Fruit fly (Drosophila melanogaster) whole organism, embryonic: ENCODE data around the gene CG6409.

Experiments
- Abd-B ChIP-seq: fragments of 200-800 bp; sonication (Bioruptor generic); optimal IDR thresholded peaks from 2 replicates; lab custom pipeline; 2018; ENCODE audit warnings: missing biosample characterization, mild to moderate bottlenecking, missing genetic modification characterization, moderate library complexity
- BEAF-32 ChIP-seq: fragments of 200-800 bp; sonication (Bioruptor generic); optimal IDR thresholded peaks from 3 replicates; lab custom pipeline; 2017; ENCODE audit warnings: missing biosample characterization, missing genetic modification characterization, mild to moderate bottlenecking, moderate library complexity, missing genetic modification reagents
- CG10366 ChIP-seq: fragments of 200-800 bp; sonication (Bioruptor generic); IDR thresholded peaks from 2 replicates; pipeline ENCODE4 v1.3.6; 2022; ENCODE audit warnings: missing biosample characterization, missing genetic modification characterization
- CG11504 ChIP-seq: fragments of 200-800 bp; sonication (Bioruptor generic); optimal IDR thresholded peaks from 3 replicates; lab custom pipeline; 2019; ENCODE audit warnings: missing biosample characterization, mild to moderate bottlenecking, missing genetic modification characterization, moderate library complexity
- CG12219 ChIP-seq: fragments of 200-800 bp; sonication (Bioruptor generic); optimal IDR thresholded peaks from 3 replicates; lab custom pipeline; 2018; ENCODE audit warnings: missing biosample characterization, mild to moderate bottlenecking, missing genetic modification characterization
- CG13894 ChIP-seq: fragments of 200-800 bp; sonication (Bioruptor generic); optimal IDR thresholded peaks from 3 replicates; lab custom pipeline; 2018; ENCODE audit warnings: missing biosample characterization, mild to moderate bottlenecking, missing genetic modification characterization, moderate library complexity
- CG15011 ChIP-seq: fragments of 200-800 bp; sonication (Bioruptor generic); optimal IDR thresholded peaks from 3 replicates; lab custom pipeline; 2018; ENCODE audit warnings: missing biosample characterization, mild to moderate bottlenecking, missing genetic modification characterization
- CG15514 ChIP-seq: fragments of 200-800 bp; sonication (Bioruptor generic); optimal IDR thresholded peaks from 3 replicates; lab custom pipeline; 2017; ENCODE audit warnings: missing biosample characterization, missing genetic modification characterization, mild to moderate bottlenecking, moderate library complexity, missing genetic modification reagents
- CG17328 ChIP-seq: fragments of 200-800 bp; sonication (Bioruptor generic); IDR thresholded peaks from 2 replicates; pipeline ENCODE4 v1.3.6; 2022; ENCODE audit warnings: missing biosample characterization, missing genetic modification characterization
- CG2889 ChIP-seq: fragments of 200-800 bp; sonication (Bioruptor generic); IDR thresholded peaks from 3 replicates; pipeline ENCODE4 v1.3.6; 2022; ENCODE audit warnings: missing biosample characterization, missing genetic modification characterization
- CG30431 ChIP-seq: fragments of 200-800 bp; sonication (Bioruptor generic); optimal IDR thresholded peaks from 2 replicates; lab custom pipeline; 2017; ENCODE audit warnings: missing biosample characterization, missing genetic modification characterization
- CG3407 ChIP-seq: fragments of 200-800 bp; sonication (Bioruptor generic); optimal IDR thresholded peaks from 2 replicates; lab custom pipeline; 2018; ENCODE audit warnings: missing biosample characterization, mild to moderate bottlenecking, missing genetic modification characterization
- CG4282 ChIP-seq: fragments of 200-800 bp; sonication (Bioruptor generic); optimal IDR thresholded peaks from 2 replicates; lab custom pipeline; 2016; ENCODE audit warnings: missing biosample characterization, missing genetic modification characterization
- CG4424 ChIP-seq: fragments of 200-800 bp; sonication (Bioruptor generic); optimal IDR thresholded peaks from 3 replicates; lab custom pipeline; 2016; ENCODE audit warnings: missing biosample characterization, missing genetic modification characterization
- CG6175 ChIP-seq: fragments of 200-800 bp; sonication (Bioruptor generic); IDR thresholded peaks from 3 replicates; pipeline ENCODE4 v1.3.6; 2022; ENCODE audit warnings: missing biosample characterization, missing genetic modification characterization
- CG6765 ChIP-seq: fragments of 200-800 bp; sonication (Bioruptor generic); optimal IDR thresholded peaks from 3 replicates; lab custom pipeline; 2017; ENCODE audit warnings: missing biosample characterization, mild to moderate bottlenecking, missing genetic modification characterization
- CG6791 ChIP-seq: fragments of 200-800 bp; sonication (Bioruptor generic); IDR thresholded peaks from 3 replicates; pipeline ENCODE4 v1.3.6; 2022; ENCODE audit warnings: missing biosample characterization, missing genetic modification characterization; ENCODE audit not compliant: partially characterized antibody
- CG7963 ChIP-seq: fragments of 200-800 bp; sonication (Bioruptor generic); IDR thresholded peaks from 3 replicates; pipeline ENCODE4 v1.3.6; 2022; ENCODE audit warnings: missing biosample characterization, missing genetic modification characterization; ENCODE audit not compliant: partially characterized antibody
- CG8388 ChIP-seq: fragments of 200-800 bp; sonication (Bioruptor generic); optimal IDR thresholded peaks from 2 replicates; lab custom pipeline; 2019; ENCODE audit warnings: missing biosample characterization, mild to moderate bottlenecking, missing genetic modification characterization, moderate library complexity
- CG8765 ChIP-seq: fragments of 200-800 bp; sonication (Bioruptor generic); IDR thresholded peaks from 2 replicates; pipeline ENCODE4 v1.3.6; 2022; ENCODE audit warnings: missing biosample characterization, missing genetic modification characterization
- Dad ChIP-seq: fragments of 200-800 bp; sonication (Bioruptor generic); optimal IDR thresholded peaks from 3 replicates; lab custom pipeline; 2016; ENCODE audit warnings: missing biosample characterization, missing genetic modification characterization
- Dfd ChIP-seq, 2 experiments: fragments of >200 bp; optimal IDR thresholded peaks; 2 replicates each; lab custom pipeline; 2017; ENCODE audit warnings: missing biosample characterization in 2 of 2, missing genetic modification characterization in 2 of 2
- Dip3 ChIP-seq: fragments of 200-800 bp; sonication (Bioruptor generic); optimal IDR thresholded peaks from 3 replicates; lab custom pipeline; 2016; ENCODE audit warnings: missing biosample characterization, missing genetic modification characterization
- Dref ChIP-seq: fragments of 200-800 bp; sonication (Bioruptor generic); IDR thresholded peaks from 2 replicates; pipeline ENCODE4 v1.3.6; 2022; ENCODE audit warnings: missing biosample characterization, missing genetic modification characterization
- Fer3 ChIP-seq: fragments of 200-800 bp; sonication (Bioruptor generic); optimal IDR thresholded peaks from 2 replicates; lab custom pipeline; 2018; ENCODE audit warnings: missing biosample characterization, mild to moderate bottlenecking, missing genetic modification characterization, moderate library complexity
- Hr51 ChIP-seq, 2 experiments: fragments of 200-800 bp; sonication (Bioruptor generic); optimal IDR thresholded peaks; 2 replicates in 1 of 2; 3 replicates in 1 of 2; lab custom pipeline; 2016 to 2018; ENCODE audit warnings: missing biosample characterization in 2 of 2, missing genetic modification characterization in 2 of 2, mild to moderate bottlenecking in 1 of 2, moderate library complexity in 1 of 2
- Lhr ChIP-seq: fragments of 200-800 bp; sonication (Bioruptor generic); optimal IDR thresholded peaks from 3 replicates; lab custom pipeline; 2017; ENCODE audit warnings: mild to moderate bottlenecking, missing biosample characterization, missing genetic modification reagents, missing genetic modification characterization
- Lpt ChIP-seq: fragments of >200 bp; optimal IDR thresholded peaks from 2 replicates; lab custom pipeline; 2018; ENCODE audit warnings: missing biosample characterization, missing genetic modification characterization
- Nf-YC ChIP-seq: fragments of 200-800 bp; optimal IDR thresholded peaks from 3 replicates; lab custom pipeline; 2019; ENCODE audit warnings: missing biosample characterization, mild to moderate bottlenecking, missing genetic modification characterization, moderate library complexity
- Opbp ChIP-seq: fragments of 200-800 bp; sonication (Bioruptor generic); IDR thresholded peaks from 3 replicates; pipeline ENCODE4 v1.3.6; 2022; ENCODE audit warnings: missing biosample characterization, missing genetic modification characterization; ENCODE audit not compliant: partially characterized antibody
- PHDP ChIP-seq: fragments of 200-800 bp; sonication (Bioruptor generic); optimal IDR thresholded peaks from 3 replicates; lab custom pipeline; 2018; ENCODE audit warnings: missing biosample characterization, mild to moderate bottlenecking, missing genetic modification characterization, moderate library complexity
- Ptx1 ChIP-seq: fragments of 200-800 bp; sonication (Bioruptor generic); IDR thresholded peaks from 2 replicates; pipeline ENCODE4 v1.3.6; 2022; ENCODE audit warnings: missing biosample characterization, missing genetic modification characterization
- Sin3A ChIP-seq: fragments of >200 bp; optimal IDR thresholded peaks from 2 replicates; lab custom pipeline; 2018
- Taf1 ChIP-seq: fragments of 200-800 bp; sonication (Bioruptor generic); IDR thresholded peaks from 2 replicates; pipeline ENCODE4 v1.3.6; 2022; ENCODE audit warnings: missing biosample characterization, missing genetic modification characterization
- YL-1 ChIP-seq: fragments of 200-800 bp; sonication (Bioruptor generic); optimal IDR thresholded peaks from 3 replicates; lab custom pipeline; 2017; ENCODE audit warnings: missing biosample characterization, mild to moderate bottlenecking, missing genetic modification characterization
- chif ChIP-seq, 2 experiments: fragments of 200-800 bp; sonication (Bioruptor generic); optimal IDR thresholded peaks; 3 replicates each; lab custom pipeline; 2016; ENCODE audit warnings: missing biosample characterization in 2 of 2, missing genetic modification characterization in 2 of 2
- da ChIP-seq: fragments of 200-800 bp; sonication (Bioruptor generic); optimal IDR thresholded peaks from 2 replicates; lab custom pipeline; 2016; ENCODE audit warnings: missing biosample characterization, missing genetic modification characterization
- dpn ChIP-seq, 2 experiments: fragments of 200-800 bp; sonication (Bioruptor generic); optimal IDR thresholded peaks; 3 replicates each; lab custom pipeline; 2016; ENCODE audit warnings: missing biosample characterization in 2 of 2, missing genetic modification characterization in 2 of 2
- dysf ChIP-seq: fragments of 200-800 bp; sonication (Bioruptor generic); IDR thresholded peaks from 3 replicates; pipeline ENCODE4 v1.3.6; 2022; ENCODE audit warnings: missing biosample characterization, missing genetic modification characterization
- emc ChIP-seq: fragments of 200-800 bp; sonication (Bioruptor generic); optimal IDR thresholded peaks from 2 replicates; lab custom pipeline; 2016; ENCODE audit warnings: missing biosample characterization, missing genetic modification characterization
- fd64A ChIP-seq: fragments of 200-800 bp; sonication (Bioruptor generic); optimal IDR thresholded peaks from 3 replicates; lab custom pipeline; 2018; ENCODE audit warnings: missing biosample characterization, mild to moderate bottlenecking, missing genetic modification characterization
- ham ChIP-seq: fragments of 200-800 bp; sonication (Bioruptor generic); IDR thresholded peaks from 2 replicates; pipeline ENCODE4 v1.3.6; 2022; ENCODE audit warnings: missing biosample characterization, missing genetic modification characterization
- her ChIP-seq: fragments of 200-800 bp; sonication (Bioruptor generic); optimal IDR thresholded peaks from 2 replicates; lab custom pipeline; 2016; ENCODE audit warnings: missing biosample characterization, missing genetic modification characterization
- ind ChIP-seq: fragments of 200-800 bp; sonication (Bioruptor generic); optimal IDR thresholded peaks from 3 replicates; lab custom pipeline; 2016; ENCODE audit warnings: missing biosample characterization, missing genetic modification characterization
- lmd ChIP-seq: fragments of 200-800 bp; sonication (Bioruptor generic); IDR thresholded peaks from 2 replicates; pipeline ENCODE4 v1.3.6; 2022; ENCODE audit warnings: missing biosample characterization, missing genetic modification characterization
- pzg ChIP-seq: fragments of 200-800 bp; sonication (Bioruptor generic); optimal IDR thresholded peaks from 3 replicates; lab custom pipeline; 2018; ENCODE audit warnings: missing biosample characterization, mild to moderate bottlenecking, missing genetic modification characterization, moderate library complexity
- ro ChIP-seq: fragments of 200-800 bp; sonication (Bioruptor generic); IDR thresholded peaks from 2 replicates; pipeline ENCODE4 v1.3.6; 2022; ENCODE audit warnings: missing biosample characterization, missing genetic modification characterization
- sug ChIP-seq: fragments of 200-800 bp; optimal IDR thresholded peaks from 2 replicates; lab custom pipeline; 2019; ENCODE audit warnings: missing biosample characterization, mild to moderate bottlenecking, missing genetic modification characterization, moderate library complexity
- vvl ChIP-seq: fragments of 200-800 bp; sonication (Bioruptor generic); IDR thresholded peaks from 2 replicates; pipeline ENCODE4 v1.3.6; 2022; ENCODE audit warnings: missing biosample characterization, missing genetic modification characterization

The CG6409 gene

DNA sequence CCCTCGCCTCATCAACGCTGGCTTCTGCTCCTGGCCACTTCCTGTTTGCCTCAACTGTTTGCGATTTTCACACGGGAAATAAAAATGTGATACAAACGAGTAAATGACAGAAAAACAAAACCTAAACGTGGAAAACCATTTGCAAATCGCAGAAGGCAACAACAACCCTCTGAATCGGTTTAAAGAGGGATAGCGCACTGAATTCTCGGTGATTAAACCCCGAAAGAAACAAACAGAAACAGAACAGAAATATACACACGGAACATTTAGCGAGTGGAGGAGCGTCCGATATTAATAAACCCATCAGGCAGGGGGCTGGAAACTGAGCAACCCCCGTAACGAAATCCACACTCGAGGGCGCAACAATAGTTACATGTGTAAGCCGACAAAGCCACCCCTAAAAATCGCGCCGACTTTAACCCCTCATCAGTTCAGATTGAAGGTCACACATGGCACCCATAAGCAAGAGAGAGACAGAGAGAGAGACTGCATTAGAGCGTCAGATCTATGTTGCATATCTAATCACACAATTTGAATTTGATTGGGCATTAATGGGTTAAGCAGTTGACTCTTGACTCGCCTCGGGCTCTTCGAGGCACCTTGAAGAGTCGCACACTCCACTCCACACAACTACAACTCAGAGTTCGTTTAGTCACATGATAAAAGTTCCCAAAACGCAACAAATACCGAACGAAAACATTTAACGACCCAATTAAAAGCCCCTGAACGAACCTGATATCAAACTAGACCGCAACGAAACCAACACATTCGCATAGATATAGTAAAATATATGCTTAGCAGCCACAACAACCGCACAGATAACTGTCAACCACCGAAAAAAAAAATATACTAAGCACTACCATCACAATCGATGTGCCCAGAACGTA lies 20.3 kb downstream of the CG6409 start:
- TF ChIP-seq CG13894 (tag; lab: Kevin White, UChicago) (no peak), CG8388 (GFP tag; lab: Kevin White, UChicago) (no peak), Dad (GFP tag; lab: Kevin White, UChicago) (no peak), Opbp (0 out of 3 replicates have a peak, but pooled peaks have one; percentile 37), Dip3 (GFP tag; lab: Kevin White, UChicago) (no peak), CG7963 (GFP tag; lab: Robert Waterston, UW) (no peak), vvl (GFP tag; lab: Robert Waterston, UW) (no peak; the same call in 1 of the 2 replicates), Nf-YC (tag; lab: Kevin White, UChicago) (no peak), Abd-B (no peak), CG2889 (no peak), Dfd (GFP tag; optimal IDR thresholded peaks at IDR 0.05; lab: Kevin White, UChicago) (no peak), CG4424 (GFP tag; lab: Kevin White, UChicago) (no peak), CG6791 (GFP tag; lab: Robert Waterston, UW) (no peak), ro (GFP tag; lab: Robert Waterston, UW) (no peak), fd64A (GFP tag; lab: Kevin White, UChicago) (no peak), CG15011 (no peak), da (GFP tag; lab: Kevin White, UChicago) (no peak), Ptx1 (0 out of 2 replicates have a peak, but pooled peaks have one; percentile 13), her (no peak), YL-1 (GFP tag; lab: Kevin White, UChicago) (no peak), pzg (GFP tag; lab: Kevin White, UChicago) (no peak), CG3407 (GFP tag; lab: Kevin White, UChicago) (no peak), CG12219 (GFP tag; lab: Kevin White, UChicago) (no peak), CG17328 (no peak), CG6175 (GFP tag; lab: Robert Waterston, UW) (no peak), Hr51 (GFP tag; optimal IDR thresholded peaks at IDR 0.05; lab: Kevin White, UChicago) (peak; percentile 23 to 47), CG8765 (GFP tag; lab: Robert Waterston, UW) (no peak), CG10366 (GFP tag; lab: Robert Waterston, UW) (no peak), Sin3A (lab: Kevin White, UChicago) (no peak), dysf (GFP tag; lab: Robert Waterston, UW) (0 out of 3 replicates have a peak, but pooled peaks have one; percentile 24), PHDP (tag; lab: Kevin White, UChicago) (no peak), dpn (GFP tag; optimal IDR thresholded peaks at IDR 0.05; lab: Kevin White, UChicago) (no peak), BEAF-32 (GFP tag; lab: Kevin White, UChicago) (no peak), Lhr (no peak), Fer3 (tag; lab: Kevin White, UChicago) (no peak), CG15514 (GFP tag; lab: Kevin White, UChicago) (peak; percentile 10), CG11504 (tag; lab: Kevin White, UChicago) (no peak), ham (GFP tag; lab: Robert Waterston, UW) (no peak), sug (tag; lab: Kevin White, UChicago) (no peak), CG6765 (no peak), ind (GFP tag; lab: Kevin White, UChicago) (peak; percentile 2), Taf1 (GFP tag; lab: Robert Waterston, UW) (no peak; the same call in 1 of the 2 replicates), Lpt (no peak), chif (GFP tag; optimal IDR thresholded peaks at IDR 0.05; lab: Kevin White, UChicago) (no peak), Dref (no peak), CG30431 (GFP tag; lab: Kevin White, UChicago) (no peak), lmd (GFP tag; lab: Robert Waterston, UW) (peak; percentile 20; the same call in 1 of the 2 replicates), emc (GFP tag; lab: Kevin White, UChicago) (no peak), CG4282 (no peak)
